Worm (Caenorhabditis elegans) whole organism, L1 larva: Measurements from ENCODE around the gene gldi-2.

ENCODE experiments used
- aha-1 ChIP-seq: fragments of 150-350 bp; optimal IDR thresholded peaks from 2 replicates; lab custom pipeline; 2014; ENCODE audit warnings: missing biosample characterization, missing genetic modification characterization
- alr-1 ChIP-seq: fragments of 200-800 bp; sonication (Bioruptor generic); optimal IDR thresholded peaks from 2 replicates; lab custom pipeline; 2018; ENCODE audit warnings: borderline replicate concordance, mild to moderate bottlenecking, missing genetic modification characterization, missing compliant biosample characterization
- blmp-1 ChIP-seq: fragments of 150-350 bp; optimal IDR thresholded peaks from 2 replicates; lab custom pipeline; 2014; ENCODE audit warnings: missing biosample characterization, missing genetic modification characterization
- ceh-88 ChIP-seq: fragments of 200-800 bp; sonication (Bioruptor generic); IDR thresholded peaks from 2 replicates; pipeline ENCODE4 v1.3.6; 2022; ENCODE audit warnings: missing genetic modification characterization, missing compliant biosample characterization
- ces-1 ChIP-seq: fragments of 150-350 bp; optimal IDR thresholded peaks from 2 replicates; lab custom pipeline; 2014; ENCODE audit warnings: missing biosample characterization, missing genetic modification reagents, missing genetic modification characterization
- dsc-1 ChIP-seq: sonication (generic microtip); optimal IDR thresholded peaks from 2 replicates; lab custom pipeline; 2016; ENCODE audit warnings: mild to moderate bottlenecking, missing genetic modification characterization, missing compliant biosample characterization
- efl-1 ChIP-seq, 4 experiments: fragments of 150-350 bp; optimal IDR thresholded peaks in 3 of 4; peaks in 1 of 4; 1 replicate in 1 of 4; 2 replicates in 3 of 4; lab custom pipeline; 2014; ENCODE audit warnings: missing biosample characterization in 2 of 4, missing genetic modification characterization in 2 of 4, missing genetic modification reagents in 2 of 4
- egl-27 ChIP-seq, 2 experiments: fragments of 150-350 bp in 1 of 2; sonication (generic microtip); optimal IDR thresholded peaks; 3 replicates each; lab custom pipeline; 2017 to 2018; ENCODE audit warnings: missing biosample characterization in 2 of 2, missing genetic modification characterization in 2 of 2, missing genetic modification reagents in 2 of 2
- ets-5 ChIP-seq: fragments of 200-800 bp; sonication (Bioruptor generic); IDR thresholded peaks from 2 replicates; pipeline ENCODE4 v1.3.6; 2022; ENCODE audit warnings: missing genetic modification characterization, missing compliant biosample characterization
- fkh-10 ChIP-seq: sonication (generic microtip); optimal IDR thresholded peaks from 2 replicates; lab custom pipeline; 2017; ENCODE audit warnings: missing biosample characterization, missing genetic modification reagents, missing genetic modification characterization
- fkh-4 ChIP-seq: sonication (generic microtip); optimal IDR thresholded peaks from 2 replicates; lab custom pipeline; 2016; ENCODE audit warnings: missing compliant biosample characterization, missing genetic modification characterization, borderline replicate concordance
- hlh-17 ChIP-seq: fragments of 200-800 bp; sonication (Bioruptor generic); optimal IDR thresholded peaks from 2 replicates; lab custom pipeline; 2018; ENCODE audit warnings: missing genetic modification characterization, mild to moderate bottlenecking, missing compliant biosample characterization, moderate library complexity, borderline replicate concordance
- hpl-2 ChIP-seq: fragments of 150-350 bp; optimal IDR thresholded peaks from 2 replicates; lab custom pipeline; 2014; ENCODE audit warnings: missing biosample characterization, missing genetic modification reagents, missing genetic modification characterization
- irx-1 ChIP-seq: sonication (generic microtip); optimal IDR thresholded peaks from 2 replicates; lab custom pipeline; 2016; ENCODE audit warnings: missing genetic modification characterization, missing compliant biosample characterization
- isw-1 ChIP-seq: fragments of 200-800 bp; sonication (Bioruptor generic); IDR thresholded peaks from 2 replicates; pipeline ENCODE4 v1.3.6; 2022; ENCODE audit warnings: missing genetic modification characterization, missing compliant biosample characterization
- jun-1 ChIP-seq: fragments of 150-350 bp; optimal IDR thresholded peaks from 2 replicates; lab custom pipeline; 2014; ENCODE audit warnings: missing biosample characterization, missing genetic modification reagents, missing genetic modification characterization
- lin-14 ChIP-seq: fragments of 200-800 bp; sonication (Bioruptor generic); optimal IDR thresholded peaks from 2 replicates; lab custom pipeline; 2018; ENCODE audit warnings: mild to moderate bottlenecking, missing genetic modification characterization, moderate library complexity, missing compliant biosample characterization
- lin-15B ChIP-seq: fragments of 150-350 bp; sonication (generic microtip); optimal IDR thresholded peaks from 3 replicates; lab custom pipeline; 2014; ENCODE audit warnings: missing biosample characterization, missing genetic modification characterization
- lin-39 ChIP-seq: fragments of 150-350 bp; optimal IDR thresholded peaks from 2 replicates; lab custom pipeline; 2014; ENCODE audit warnings: missing biosample characterization, missing genetic modification reagents, missing genetic modification characterization
- lsy-2 ChIP-seq, 2 experiments: fragments of 150-350 bp; optimal IDR thresholded peaks; 2 replicates each; lab custom pipeline; 2014; ENCODE audit warnings: missing biosample characterization in 2 of 2, missing genetic modification characterization in 2 of 2
- mab-9 ChIP-seq: fragments of 200-800 bp; sonication (Bioruptor generic); IDR thresholded peaks from 2 replicates; pipeline ENCODE4 v1.3.6; 2022; ENCODE audit warnings: missing genetic modification reagents, missing genetic modification characterization, missing compliant biosample characterization
- mep-1 ChIP-seq: fragments of 150-350 bp; optimal IDR thresholded peaks from 2 replicates; lab custom pipeline; 2014; ENCODE audit warnings: missing biosample characterization, missing genetic modification characterization
- nhr-11 ChIP-seq: fragments of 150-350 bp; optimal IDR thresholded peaks from 2 replicates; lab custom pipeline; 2014; ENCODE audit warnings: missing biosample characterization, missing genetic modification characterization
- nhr-12 ChIP-seq: sonication (generic microtip); optimal IDR thresholded peaks from 2 replicates; lab custom pipeline; 2017; ENCODE audit warnings: missing biosample characterization, missing genetic modification characterization
- nhr-19 ChIP-seq: fragments of 200-800 bp; sonication (Bioruptor generic); conservative IDR thresholded peaks from 2 replicates; pipeline ENCODE4 v1.3.6; 2022; ENCODE audit warnings: missing genetic modification characterization, missing compliant biosample characterization
- nhr-20 ChIP-seq: sonication (generic microtip); optimal IDR thresholded peaks from 2 replicates; lab custom pipeline; 2016; ENCODE audit warnings: mild to moderate bottlenecking, missing genetic modification characterization, missing compliant biosample characterization
- nhr-237 ChIP-seq: fragments of 150-350 bp; optimal IDR thresholded peaks from 2 replicates; lab custom pipeline; 2014; ENCODE audit warnings: missing biosample characterization, missing genetic modification characterization
- nhr-47 ChIP-seq: sonication (generic microtip); optimal IDR thresholded peaks from 2 replicates; lab custom pipeline; 2016; ENCODE audit warnings: mild to moderate bottlenecking, missing genetic modification characterization, moderate library complexity, missing compliant biosample characterization
- nhr-71 ChIP-seq: sonication (generic microtip); optimal IDR thresholded peaks from 2 replicates; lab custom pipeline; 2016; ENCODE audit warnings: mild to moderate bottlenecking, missing genetic modification characterization, moderate library complexity, missing compliant biosample characterization
- nhr-77 ChIP-seq: fragments of 150-350 bp; optimal IDR thresholded peaks from 2 replicates; lab custom pipeline; 2014; ENCODE audit warnings: missing biosample characterization, missing genetic modification characterization
- nhr-85 ChIP-seq: sonication (generic microtip); peaks from one replicate; lab custom pipeline; 2016; ENCODE audit warnings: missing genetic modification characterization, inconsistent platforms, missing compliant biosample characterization
- pax-3 ChIP-seq: fragments of 200-800 bp; sonication (Bioruptor generic); optimal IDR thresholded peaks from 2 replicates; lab custom pipeline; 2018; ENCODE audit warnings: mild to moderate bottlenecking, missing genetic modification characterization, moderate library complexity, missing compliant biosample characterization
- pqm-1 ChIP-seq: sonication (generic microtip); optimal IDR thresholded peaks from 3 replicates; lab custom pipeline; 2017; ENCODE audit warnings: missing biosample characterization, missing genetic modification characterization
- rnt-1 ChIP-seq: sonication (generic microtip); optimal IDR thresholded peaks from 2 replicates; lab custom pipeline; 2016; ENCODE audit warnings: mild to moderate bottlenecking, missing genetic modification characterization, moderate library complexity, missing compliant biosample characterization
- snpc-4 ChIP-seq: fragments of 150-350 bp; optimal IDR thresholded peaks from 2 replicates; lab custom pipeline; 2014; ENCODE audit warnings: missing biosample characterization, missing genetic modification characterization
- snu-23 ChIP-seq: sonication (generic microtip); optimal IDR thresholded peaks from 2 replicates; lab custom pipeline; 2016; ENCODE audit warnings: missing genetic modification characterization, missing compliant biosample characterization
- sox-4 ChIP-seq: sonication (generic microtip); optimal IDR thresholded peaks from 2 replicates; lab custom pipeline; 2016; ENCODE audit warnings: missing genetic modification characterization, missing compliant biosample characterization
- sptf-1 ChIP-seq: fragments of 150-350 bp; optimal IDR thresholded peaks from 2 replicates; lab custom pipeline; 2014; ENCODE audit warnings: missing biosample characterization, missing genetic modification characterization
- sup-37 ChIP-seq: fragments of 200-800 bp; sonication (Bioruptor generic); optimal IDR thresholded peaks from 2 replicates; lab custom pipeline; 2018; ENCODE audit warnings: mild to moderate bottlenecking, missing genetic modification characterization, missing compliant biosample characterization
- swsn-7 ChIP-seq: sonication (generic microtip); optimal IDR thresholded peaks from 2 replicates; lab custom pipeline; 2016; ENCODE audit warnings: missing genetic modification characterization, missing compliant biosample characterization
- tbx-2 ChIP-seq: sonication (generic microtip); optimal IDR thresholded peaks from 2 replicates; lab custom pipeline; 2016; ENCODE audit warnings: missing genetic modification characterization, missing compliant biosample characterization
- unc-130 ChIP-seq: fragments of 150-350 bp; optimal IDR thresholded peaks from 2 replicates; lab custom pipeline; 2017; ENCODE audit warnings: missing biosample characterization, missing genetic modification characterization, inconsistent platforms
- unc-62 ChIP-seq: fragments of 150-350 bp; optimal IDR thresholded peaks from 2 replicates; lab custom pipeline; 2014; ENCODE audit warnings: missing biosample characterization, missing genetic modification reagents, missing genetic modification characterization
- unc-98 ChIP-seq: fragments of 200-800 bp; sonication (Bioruptor generic); IDR thresholded peaks from 2 replicates; pipeline ENCODE4 v1.3.6; 2022; ENCODE audit warnings: missing genetic modification characterization, missing compliant biosample characterization
- vab-15 ChIP-seq: sonication (generic microtip); optimal IDR thresholded peaks from 2 replicates; lab custom pipeline; 2017; ENCODE audit warnings: missing genotype, mild to moderate bottlenecking, missing genetic modification characterization, missing compliant biosample characterization
- xbp-1 ChIP-seq: sonication (generic microtip); optimal IDR thresholded peaks from 2 replicates; lab custom pipeline; 2016; ENCODE audit warnings: missing genetic modification characterization, missing compliant biosample characterization
- zag-1 ChIP-seq: fragments of 150-350 bp; optimal IDR thresholded peaks from 2 replicates; lab custom pipeline; 2014; ENCODE audit warnings: missing biosample characterization, missing genetic modification characterization
- zip-4 ChIP-seq: fragments of 200-800 bp; sonication (Bioruptor generic); optimal IDR thresholded peaks from 2 replicates; lab custom pipeline; 2018; ENCODE audit warnings: mild to moderate bottlenecking, missing genetic modification characterization, moderate library complexity, missing compliant biosample characterization
- ztf-11 ChIP-seq, 2 experiments: sonication (generic microtip); optimal IDR thresholded peaks; 2 replicates each; lab custom pipeline; 2016 to 2017; ENCODE audit warnings: missing genetic modification characterization in 2 of 2, missing biosample characterization in 1 of 2, missing compliant biosample characterization in 1 of 2

gldi-2 gene

ce11 chrII:6822347-6822746, 39.1 kb downstream of the gldi-2 start (continued):
- TF ChIP-seq ceh-88 (no peak), lin-39 (tag; lab: Kevin White, UChicago) (no peak), nhr-77 (tag; lab: Kevin White, UChicago) (no peak), xbp-1 (no peak), egl-27 (tag; optimal IDR thresholded peaks at IDR 0.05; lab: Kevin White, UChicago) (peak; percentile 62 to 64), unc-98 (GFP tag; lab: Robert Waterston, UW) (no peak), hlh-17 (GFP tag; lab: Kevin White, UChicago) (no peak), fkh-10 (GFP tag; lab: Kevin White, UChicago) (no peak), pqm-1 (no peak), swsn-7 (tag; lab: Kevin White, UChicago) (peak; percentile 19)

DNA sequence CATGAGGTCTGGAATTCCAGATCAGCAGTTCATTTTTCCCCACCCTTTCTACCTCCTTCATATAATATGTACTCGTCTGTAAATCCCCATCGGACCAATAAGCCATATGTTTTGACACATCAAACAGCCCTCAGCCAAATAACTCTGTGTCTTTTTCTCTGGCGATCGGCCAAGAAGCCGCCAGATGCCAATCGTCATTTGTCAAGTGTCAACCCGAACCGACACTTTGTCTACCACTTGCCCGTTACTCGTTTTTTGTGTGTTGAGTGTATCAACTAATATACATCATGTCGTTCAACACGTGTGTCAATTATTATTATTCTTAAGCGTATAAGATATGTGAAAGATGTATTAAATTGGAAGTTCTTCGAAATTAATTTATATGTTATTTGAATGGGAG, 40.0 kb downstream of the gldi-2 start:
- TF ChIP-seq dsc-1 (tag; lab: Kevin White, UChicago) (peak; percentile 92), pqm-1 (no peak), efl-1 (optimal IDR thresholded peaks at IDR 0.05; lab: Kevin White, UChicago) (no peak), efl-1 (GFP tag; optimal IDR thresholded peaks at IDR 0.05 in 1 of 2; lab: Kevin White, UChicago) (no peak), snu-23 (GFP tag; lab: Kevin White, UChicago) (peak; percentile 47), lin-14 (GFP tag; lab: Kevin White, UChicago) (peak; percentile 89), mep-1 (tag; lab: Kevin White, UChicago) (peak; percentile 40), swsn-7 (tag; lab: Kevin White, UChicago) (peak; percentile 22), lsy-2 (tag; optimal IDR thresholded peaks at IDR 0.05; lab: Kevin White, UChicago) (peak; percentile 19 to 45), aha-1 (no peak), snpc-4 (tag; lab: Kevin White, UChicago) (no peak), jun-1 (tag; lab: Kevin White, UChicago) (peak; percentile 1), tbx-2 (peak; percentile 64), irx-1 (tag; lab: Kevin White, UChicago) (peak; percentile 35), nhr-85 (tag; lab: Kevin White, UChicago) (peak; percentile 87), ztf-11 (tag; optimal IDR thresholded peaks at IDR 0.05; lab: Kevin White, UChicago) (peak in 1 of 2 experiments; percentile 13), blmp-1 (peak; percentile 29), lin-15B (tag; lab: Kevin White, UChicago) (no peak), nhr-19 (peak; percentile 39; the same call in 1 of the 2 replicates), nhr-71 (tag; lab: Kevin White, UChicago) (peak; percentile 58), ceh-88 (no peak), nhr-20 (peak; percentile 23), mab-9 (GFP tag; lab: Robert Waterston, UW) (0 out of 2 replicates have a peak, but pooled peaks have one; percentile 19), ces-1 (GFP tag; lab: Kevin White, UChicago) (no peak), fkh-4 (tag; lab: Kevin White, UChicago) (peak; percentile 23), rnt-1 (tag; lab: Kevin White, UChicago) (peak; percentile 71), egl-27 (tag; optimal IDR thresholded peaks at IDR 0.05; lab: Kevin White, UChicago) (peak in 1 of 2 experiments; percentile 60), unc-130 (tag; lab: Kevin White, UChicago) (peak; percentile 43), alr-1 (tag; lab: Kevin White, UChicago) (no peak)
- TF ChIP-seq, all 84 proteins: peak for 20

DNA sequence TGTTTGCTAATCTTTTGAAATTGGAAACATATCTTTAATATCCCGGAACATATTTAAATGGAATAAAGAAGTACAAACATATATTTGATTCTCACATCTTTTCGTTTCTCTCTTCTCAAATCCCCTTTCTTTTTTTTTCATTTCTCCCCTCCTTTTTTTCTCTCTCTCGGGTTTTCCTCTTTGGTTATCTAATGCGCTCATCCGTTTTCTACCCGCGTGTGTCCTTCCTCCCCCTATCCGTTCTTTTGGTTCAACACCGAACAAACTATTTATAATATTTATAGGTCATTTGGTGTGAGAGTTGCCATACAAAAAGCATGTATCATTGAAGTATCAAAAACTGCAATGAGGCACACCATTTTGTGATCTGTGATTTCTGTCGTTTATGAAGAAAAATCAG, 40.7 kb downstream of the gldi-2 start:
- TF ChIP-seq hpl-2 (GFP tag; lab: Kevin White, UChicago) (no peak), sptf-1 (tag; lab: Kevin White, UChicago) (no peak), isw-1 (no peak), unc-98 (GFP tag; lab: Robert Waterston, UW) (no peak), ets-5 (GFP tag; lab: Robert Waterston, UW) (no peak), zag-1 (tag; lab: Kevin White, UChicago) (no peak), nhr-47 (tag; lab: Kevin White, UChicago) (peak; percentile 6), pax-3 (tag; lab: Kevin White, UChicago) (no peak), unc-130 (tag; lab: Kevin White, UChicago) (no peak), nhr-12 (tag; lab: Kevin White, UChicago) (no peak), vab-15 (tag; lab: Kevin White, UChicago) (no peak), sup-37 (no peak), zip-4 (GFP tag; lab: Kevin White, UChicago) (no peak), lin-39 (tag; lab: Kevin White, UChicago) (no peak), nhr-19 (no peak), unc-62 (GFP tag; lab: Kevin White, UChicago) (no peak), rnt-1 (tag; lab: Kevin White, UChicago) (no peak), swsn-7 (tag; lab: Kevin White, UChicago) (peak; percentile 9), pqm-1 (no peak), nhr-85 (tag; lab: Kevin White, UChicago) (peak; percentile 80), jun-1 (tag; lab: Kevin White, UChicago) (no peak), nhr-11 (tag; lab: Kevin White, UChicago) (no peak), sox-4 (tag; lab: Kevin White, UChicago) (no peak), nhr-77 (tag; lab: Kevin White, UChicago) (no peak), nhr-237 (tag; lab: Kevin White, UChicago) (no peak)
